Worm (Caenorhabditis elegans): ENCODE data around the gene set-23.

ce11 chrIV:1613592-1613991 is 12.1 kb downstream of the set-23 start, which contains the start of gene nhr-122:
- no peak for TF ChIP-seq unc-55 (GFP tag; optimal IDR thresholded peaks at IDR 0.05)
- TF ChIP-seq unc-39 (tag; optimal IDR thresholded peaks at IDR 0.05) = no peak
- no peak for TF ChIP-seq nhr-11 (tag; optimal IDR thresholded peaks at IDR 0.05)

Data from whole organism, L2 larva.